Worm (Caenorhabditis elegans) whole organism, L1 larva: ENCODE results near the gene znfx-1.

Source experiments
- C04F5.9 ChIP-seq: sonication (generic microtip); optimal IDR thresholded peaks from 2 replicates; lab custom pipeline; 2016; ENCODE audit warnings: missing genetic modification characterization, missing compliant biosample characterization
- Y116A8C.19 ChIP-seq: sonication (generic microtip); optimal IDR thresholded peaks from 2 replicates; lab custom pipeline; 2016; ENCODE audit warnings: missing compliant biosample characterization, missing genetic modification characterization, borderline replicate concordance
- blmp-1 ChIP-seq: fragments of 150-350 bp; optimal IDR thresholded peaks from 2 replicates; lab custom pipeline; 2014; ENCODE audit warnings: missing biosample characterization, missing genetic modification characterization
- ceh-8 ChIP-seq: fragments of 200-800 bp; sonication (Bioruptor generic); optimal IDR thresholded peaks from 2 replicates; lab custom pipeline; 2018; ENCODE audit warnings: mild to moderate bottlenecking, missing genetic modification characterization, moderate library complexity, missing compliant biosample characterization
- ceh-88 ChIP-seq: fragments of 200-800 bp; sonication (Bioruptor generic); IDR thresholded peaks from 2 replicates; pipeline ENCODE4 v1.3.6; 2022; ENCODE audit warnings: missing genetic modification characterization, missing compliant biosample characterization
- efl-1 ChIP-seq, 4 experiments: fragments of 150-350 bp; optimal IDR thresholded peaks in 3 of 4; peaks in 1 of 4; 1 replicate in 1 of 4; 2 replicates in 3 of 4; lab custom pipeline; 2014; ENCODE audit warnings: missing biosample characterization in 2 of 4, missing genetic modification characterization in 2 of 4, missing genetic modification reagents in 2 of 4
- egl-13 ChIP-seq: sonication (generic microtip); optimal IDR thresholded peaks from 2 replicates; lab custom pipeline; 2016; ENCODE audit warnings: missing genotype, missing genetic modification reagents, missing genetic modification characterization, missing compliant biosample characterization
- elt-3 ChIP-seq, 6 experiments: fragments of 150-350 bp in 1 of 6; sonication (generic microtip); optimal IDR thresholded peaks; 2 replicates each; lab custom pipeline; 2017 to 2018; ENCODE audit warnings: missing biosample characterization in 6 of 6, missing genetic modification characterization in 6 of 6, inconsistent platforms in 1 of 6
- fkh-8 ChIP-seq: sonication (generic microtip); optimal IDR thresholded peaks from 2 replicates; lab custom pipeline; 2016; ENCODE audit warnings: mild to moderate bottlenecking, missing genetic modification characterization, missing compliant biosample characterization
- fos-1 ChIP-seq: fragments of 150-350 bp; optimal IDR thresholded peaks from 2 replicates; lab custom pipeline; 2014; ENCODE audit warnings: missing biosample characterization, missing genetic modification characterization
- hlh-4 ChIP-seq: sonication (generic microtip); optimal IDR thresholded peaks from 2 replicates; lab custom pipeline; 2016; ENCODE audit warnings: mild to moderate bottlenecking, missing genetic modification characterization, missing compliant biosample characterization
- hpl-2 ChIP-seq: fragments of 150-350 bp; optimal IDR thresholded peaks from 2 replicates; lab custom pipeline; 2014; ENCODE audit warnings: missing biosample characterization, missing genetic modification reagents, missing genetic modification characterization
- jun-1 ChIP-seq: fragments of 150-350 bp; optimal IDR thresholded peaks from 2 replicates; lab custom pipeline; 2014; ENCODE audit warnings: missing biosample characterization, missing genetic modification reagents, missing genetic modification characterization
- lin-14 ChIP-seq: fragments of 200-800 bp; sonication (Bioruptor generic); optimal IDR thresholded peaks from 2 replicates; lab custom pipeline; 2018; ENCODE audit warnings: mild to moderate bottlenecking, missing genetic modification characterization, moderate library complexity, missing compliant biosample characterization
- mab-9 ChIP-seq: fragments of 200-800 bp; sonication (Bioruptor generic); IDR thresholded peaks from 2 replicates; pipeline ENCODE4 v1.3.6; 2022; ENCODE audit warnings: missing genetic modification reagents, missing genetic modification characterization, missing compliant biosample characterization
- mef-2 ChIP-seq: fragments of 150-350 bp; optimal IDR thresholded peaks from 2 replicates; lab custom pipeline; 2014; ENCODE audit warnings: missing biosample characterization, missing genetic modification characterization
- nhr-11 ChIP-seq: fragments of 150-350 bp; optimal IDR thresholded peaks from 2 replicates; lab custom pipeline; 2014; ENCODE audit warnings: missing biosample characterization, missing genetic modification characterization
- nhr-19 ChIP-seq: fragments of 200-800 bp; sonication (Bioruptor generic); conservative IDR thresholded peaks from 2 replicates; pipeline ENCODE4 v1.3.6; 2022; ENCODE audit warnings: missing genetic modification characterization, missing compliant biosample characterization
- nhr-28 ChIP-seq: fragments of 150-350 bp; optimal IDR thresholded peaks from 2 replicates; lab custom pipeline; 2014; ENCODE audit warnings: missing biosample characterization, missing genetic modification characterization
- nhr-84 ChIP-seq: sonication (generic microtip); optimal IDR thresholded peaks from 2 replicates; lab custom pipeline; 2017; ENCODE audit warnings: missing biosample characterization, missing genetic modification characterization
- nhr-85 ChIP-seq: sonication (generic microtip); peaks from one replicate; lab custom pipeline; 2016; ENCODE audit warnings: missing genetic modification characterization, inconsistent platforms, missing compliant biosample characterization
- nhr-90 ChIP-seq: sonication (generic microtip); optimal IDR thresholded peaks from 2 replicates; lab custom pipeline; 2016; ENCODE audit warnings: mild to moderate bottlenecking, missing genetic modification characterization, missing compliant biosample characterization; ENCODE audit not compliant: poor library complexity
- pax-3 ChIP-seq: fragments of 200-800 bp; sonication (Bioruptor generic); optimal IDR thresholded peaks from 2 replicates; lab custom pipeline; 2018; ENCODE audit warnings: mild to moderate bottlenecking, missing genetic modification characterization, moderate library complexity, missing compliant biosample characterization
- rnt-1 ChIP-seq: sonication (generic microtip); optimal IDR thresholded peaks from 2 replicates; lab custom pipeline; 2016; ENCODE audit warnings: mild to moderate bottlenecking, missing genetic modification characterization, moderate library complexity, missing compliant biosample characterization
- sptf-1 ChIP-seq: fragments of 150-350 bp; optimal IDR thresholded peaks from 2 replicates; lab custom pipeline; 2014; ENCODE audit warnings: missing biosample characterization, missing genetic modification characterization
- sup-37 ChIP-seq: fragments of 200-800 bp; sonication (Bioruptor generic); optimal IDR thresholded peaks from 2 replicates; lab custom pipeline; 2018; ENCODE audit warnings: mild to moderate bottlenecking, missing genetic modification characterization, missing compliant biosample characterization
- swsn-7 ChIP-seq: sonication (generic microtip); optimal IDR thresholded peaks from 2 replicates; lab custom pipeline; 2016; ENCODE audit warnings: missing genetic modification characterization, missing compliant biosample characterization
- tlp-1 ChIP-seq: fragments of 150-350 bp; optimal IDR thresholded peaks from 2 replicates; lab custom pipeline; 2014; ENCODE audit warnings: missing biosample characterization, missing genetic modification characterization
- unc-30 ChIP-seq: sonication (generic microtip); optimal IDR thresholded peaks from 2 replicates; lab custom pipeline; 2017; ENCODE audit warnings: missing biosample characterization, missing genetic modification characterization
- xbp-1 ChIP-seq: sonication (generic microtip); optimal IDR thresholded peaks from 2 replicates; lab custom pipeline; 2016; ENCODE audit warnings: missing genetic modification characterization, missing compliant biosample characterization

The znfx-1 gene

ce11 chrII:9232493-9232892 is 19.0 kb downstream of the znfx-1 start:
- TF ChIP-seq blmp-1, result peak; percentile 99
- no peak for TF ChIP-seq nhr-11 (tag; lab: Kevin White, UChicago)
- TF ChIP-seq swsn-7 (tag; lab: Kevin White, UChicago), result no peak

DNA sequence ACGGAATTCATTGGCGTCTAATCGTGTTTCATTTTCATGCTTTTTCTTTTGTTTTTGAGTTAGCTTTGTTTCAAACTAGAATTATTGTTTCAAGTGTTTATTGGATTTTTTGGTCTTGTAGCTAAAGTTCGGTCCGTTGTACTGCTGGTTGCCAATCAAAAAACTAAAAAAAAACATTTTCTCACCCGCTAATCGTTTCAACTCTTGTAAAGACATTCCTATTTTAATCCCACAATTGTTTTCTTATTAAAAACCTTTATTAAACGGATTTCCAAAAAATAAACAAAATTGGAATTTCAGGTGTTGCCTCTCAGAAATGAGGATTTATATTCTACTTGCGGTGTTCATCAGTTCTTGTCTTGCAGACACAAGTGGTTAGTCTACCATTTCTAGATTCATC is 19.5 kb downstream of the znfx-1 start, which contains the start of gene T26C5.2:
Gene T26C5.2 (plus strand): TSS at position 301 of the 400 bp plus-strand sequence.
- TF ChIP-seq hpl-2 (GFP tag; lab: Kevin White, UChicago) (no peak), ceh-8 (GFP tag; lab: Kevin White, UChicago) (no peak), sup-37 (no peak), jun-1 (no peak), mab-9 (GFP tag; lab: Robert Waterston, UW) (no peak), nhr-19 (no peak), Y116A8C.19 (tag; lab: Kevin White, UChicago) (no peak), nhr-90 (tag; lab: Kevin White, UChicago) (no peak)

ce11 chrII:9233813-9234212 is 20.4 kb downstream of the znfx-1 start:
- peak; percentile 95 for TF ChIP-seq blmp-1
- TF ChIP-seq Y116A8C.19 (tag; lab: Kevin White, UChicago), result no peak

- no peak for TF ChIP-seq fkh-8 (tag; lab: Kevin White, UChicago)
- no peak for TF ChIP-seq fos-1 (tag; lab: Kevin White, UChicago)
- no peak for TF ChIP-seq swsn-7 (tag; lab: Kevin White, UChicago)
- no peak for TF ChIP-seq pax-3 (tag; lab: Kevin White, UChicago)
- TF ChIP-seq sptf-1 (tag; lab: Kevin White, UChicago), result no peak
- no peak for TF ChIP-seq hpl-2 (GFP tag; lab: Kevin White, UChicago)
- TF ChIP-seq nhr-28, result no peak
- TF ChIP-seq lin-14 (GFP tag; lab: Kevin White, UChicago), result no peak
- no peak for TF ChIP-seq nhr-19
- no peak for TF ChIP-seq egl-13 (tag; lab: Kevin White, UChicago)
- TF ChIP-seq mef-2, result no peak
- no peak for TF ChIP-seq C04F5.9 (tag; lab: Kevin White, UChicago)
- no peak for TF ChIP-seq rnt-1 (tag; lab: Kevin White, UChicago)
- TF ChIP-seq ceh-88 (GFP tag; lab: Robert Waterston, UW), result no peak
These were observed 22.8 kb downstream of the znfx-1 start, which contains the start of gene T26C5.3 for ce11 chrII:9236283-9236682. Gene T26C5.3, plus strand, starts transcription at chrII:9236583.

- TF ChIP-seq pax-3 (tag; lab: Kevin White, UChicago), result no peak
- no peak for TF ChIP-seq ceh-8 (GFP tag; lab: Kevin White, UChicago)
- TF ChIP-seq tlp-1 (tag; lab: Kevin White, UChicago), result no peak
- TF ChIP-seq hlh-4 (tag; lab: Kevin White, UChicago), result no peak
- TF ChIP-seq nhr-84 (tag; lab: Kevin White, UChicago), result no peak
- TF ChIP-seq nhr-85 (tag; lab: Kevin White, UChicago), result peak; percentile 63
These were observed 23.5 kb downstream of the znfx-1 start for ce11 chrII:9236972-9237371.

DNA sequence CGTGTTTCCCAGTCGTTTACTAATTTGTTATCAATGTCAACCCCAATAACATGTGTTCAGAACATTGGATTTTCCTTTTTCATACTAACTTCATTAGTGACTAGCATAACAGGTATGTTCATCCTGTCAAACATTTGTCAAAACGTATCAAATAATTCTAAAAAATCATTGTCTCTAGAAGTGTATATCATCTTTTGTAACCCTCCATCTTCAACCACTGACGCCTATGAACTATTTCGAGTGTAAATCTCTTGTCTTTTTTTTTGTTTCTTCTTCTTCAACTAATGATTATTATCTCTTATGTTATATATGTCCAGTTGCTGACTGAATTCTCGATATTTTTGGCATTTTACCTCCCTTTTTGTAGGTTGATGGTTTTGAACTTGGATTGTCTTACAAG is 24.3 kb downstream of the znfx-1 start:
- TF ChIP-seq efl-1 (optimal IDR thresholded peaks at IDR 0.05; lab: Kevin White, UChicago) (no peak), efl-1 (GFP tag; optimal IDR thresholded peaks at IDR 0.05 in 1 of 2; lab: Kevin White, UChicago) (peak in 1 of 2 experiments; percentile 84), unc-30 (tag; lab: Kevin White, UChicago) (no peak), nhr-90 (tag; lab: Kevin White, UChicago) (no peak), lin-14 (GFP tag; lab: Kevin White, UChicago) (peak; percentile 29), elt-3 (tag; optimal IDR thresholded peaks at IDR 0.05; lab: Kevin White, UChicago) (peak in 1 of 6 experiments; percentile 46), xbp-1 (tag; lab: Kevin White, UChicago) (no peak), nhr-85 (tag; lab: Kevin White, UChicago) (peak; percentile 60)
